Worm (Caenorhabditis elegans) whole organism, L3 larva: ENCODE results near the gene F13A7.7.

Experiments used
- ZK546.5 ChIP-seq: sonication (generic microtip); optimal IDR thresholded peaks from 2 replicates; lab custom pipeline; 2017; ENCODE audit warnings: missing biosample characterization, missing genetic modification characterization
- aly-2 ChIP-seq: fragments of 150-350 bp; optimal IDR thresholded peaks from 2 replicates; lab custom pipeline; 2014; ENCODE audit warnings: missing biosample characterization, missing genetic modification characterization
- ama-1 ChIP-seq: fragments of 150-350 bp; optimal IDR thresholded peaks from 2 replicates; lab custom pipeline; 2018
- ceh-28 ChIP-seq: fragments of 150-350 bp; optimal IDR thresholded peaks from 2 replicates; lab custom pipeline; 2014; ENCODE audit warnings: missing biosample characterization, missing genetic modification reagents, missing genetic modification characterization
- ceh-82 ChIP-seq: fragments of 150-350 bp; optimal IDR thresholded peaks from 2 replicates; lab custom pipeline; 2014; ENCODE audit warnings: missing biosample characterization, missing genetic modification characterization
- ceh-9 ChIP-seq: sonication (generic microtip); optimal IDR thresholded peaks from 2 replicates; lab custom pipeline; 2018; ENCODE audit warnings: missing biosample characterization, missing genetic modification characterization
- egl-27 ChIP-seq: sonication (generic microtip); optimal IDR thresholded peaks from 4 replicates; lab custom pipeline; 2017; ENCODE audit warnings: missing biosample characterization, missing genetic modification reagents, missing genetic modification characterization
- egl-5 ChIP-seq: fragments of 150-350 bp; optimal IDR thresholded peaks from 2 replicates; lab custom pipeline; 2017; ENCODE audit warnings: missing biosample characterization, missing genetic modification reagents, missing genetic modification characterization, inconsistent platforms
- elt-2 ChIP-seq: sonication (generic microtip); optimal IDR thresholded peaks from 2 replicates; lab custom pipeline; 2016; ENCODE audit warnings: missing genetic modification reagents, mild to moderate bottlenecking, missing genetic modification characterization, missing compliant biosample characterization
- eor-1 ChIP-seq, 2 experiments: fragments of 150-350 bp; optimal IDR thresholded peaks; 2 replicates each; lab custom pipeline; 2014 to 2018; ENCODE audit warnings: missing biosample characterization in 2 of 2, missing genetic modification characterization in 2 of 2
- fkh-10 ChIP-seq: sonication (generic microtip); optimal IDR thresholded peaks from 2 replicates; lab custom pipeline; 2017; ENCODE audit warnings: missing biosample characterization, missing genetic modification reagents, missing genetic modification characterization
- fkh-2 ChIP-seq: fragments of 150-350 bp; optimal IDR thresholded peaks from 2 replicates; lab custom pipeline; 2014; ENCODE audit warnings: missing biosample characterization, missing genetic modification reagents, missing genetic modification characterization
- fos-1 ChIP-seq: fragments of 150-350 bp; optimal IDR thresholded peaks from 2 replicates; lab custom pipeline; 2014; ENCODE audit warnings: missing biosample characterization, missing genetic modification characterization
- hmg-11 ChIP-seq: sonication (generic microtip); optimal IDR thresholded peaks from 2 replicates; lab custom pipeline; 2016; ENCODE audit warnings: missing genetic modification characterization, missing compliant biosample characterization
- jun-1 ChIP-seq: fragments of 150-350 bp; optimal IDR thresholded peaks from 2 replicates; lab custom pipeline; 2014; ENCODE audit warnings: missing biosample characterization, missing genetic modification reagents, missing genetic modification characterization
- lin-39 ChIP-seq: fragments of 150-350 bp; optimal IDR thresholded peaks from 2 replicates; lab custom pipeline; 2018; ENCODE audit warnings: missing biosample characterization, missing genetic modification reagents, missing genetic modification characterization
- lsy-12 ChIP-seq: sonication (generic microtip); optimal IDR thresholded peaks from 2 replicates; lab custom pipeline; 2016; ENCODE audit warnings: mild to moderate bottlenecking, missing genetic modification characterization, missing compliant biosample characterization
- mdl-1 ChIP-seq: fragments of 150-350 bp; optimal IDR thresholded peaks from 2 replicates; lab custom pipeline; 2014; ENCODE audit warnings: missing biosample characterization, missing genetic modification characterization
- mml-1 ChIP-seq: fragments of 150-350 bp; sonication (generic microtip); optimal IDR thresholded peaks from 3 replicates; lab custom pipeline; 2014; ENCODE audit warnings: missing biosample characterization, missing genetic modification characterization
- nfya-1 ChIP-seq: sonication (generic microtip); optimal IDR thresholded peaks from 2 replicates; lab custom pipeline; 2017; ENCODE audit warnings: missing genetic modification characterization, mild to moderate bottlenecking, missing compliant biosample characterization, antibody characterized with exemption, moderate library complexity; ENCODE audit not compliant: insufficient read depth
- nhr-12 ChIP-seq: fragments of 150-350 bp; optimal IDR thresholded peaks from 2 replicates; lab custom pipeline; 2014; ENCODE audit warnings: missing biosample characterization, missing genetic modification characterization
- nhr-23 ChIP-seq: fragments of 150-350 bp; optimal IDR thresholded peaks from 2 replicates; lab custom pipeline; 2014; ENCODE audit warnings: missing biosample characterization, missing genetic modification reagents, missing genetic modification characterization
- nhr-25 ChIP-seq: sonication (generic microtip); optimal IDR thresholded peaks from 2 replicates; lab custom pipeline; 2017; ENCODE audit warnings: missing biosample characterization, missing genetic modification characterization
- nhr-28 ChIP-seq: fragments of 150-350 bp; optimal IDR thresholded peaks from 2 replicates; lab custom pipeline; 2014; ENCODE audit warnings: missing biosample characterization, missing genetic modification characterization
- nhr-43 ChIP-seq: sonication (generic microtip); optimal IDR thresholded peaks from 2 replicates; lab custom pipeline; 2016; ENCODE audit warnings: mild to moderate bottlenecking, missing genetic modification characterization, missing compliant biosample characterization; ENCODE audit not compliant: poor library complexity, severe bottlenecking
- nhr-67 ChIP-seq: fragments of 150-350 bp; optimal IDR thresholded peaks from 2 replicates; lab custom pipeline; 2014; ENCODE audit warnings: missing biosample characterization, missing genetic modification characterization
- nhr-76 ChIP-seq: fragments of 150-350 bp; sonication (generic microtip); optimal IDR thresholded peaks from 5 replicates; lab custom pipeline; 2014; ENCODE audit warnings: missing biosample characterization, missing genetic modification characterization
- pha-4 ChIP-seq: fragments of 150-350 bp; optimal IDR thresholded peaks from 2 replicates; lab custom pipeline; 2014; ENCODE audit warnings: missing biosample characterization, missing genetic modification reagents, missing genetic modification characterization
- pqm-1 ChIP-seq: fragments of 150-350 bp; optimal IDR thresholded peaks from 2 replicates; lab custom pipeline; 2017; ENCODE audit warnings: missing biosample characterization, missing genetic modification characterization, inconsistent platforms
- sea-2 ChIP-seq: fragments of 150-350 bp; sonication (generic microtip); optimal IDR thresholded peaks from 4 replicates; lab custom pipeline; 2014; ENCODE audit warnings: missing biosample characterization, missing genetic modification reagents, missing genetic modification characterization
- skn-1 ChIP-seq: fragments of 150-350 bp; optimal IDR thresholded peaks from 2 replicates; lab custom pipeline; 2014; ENCODE audit warnings: missing biosample characterization, missing genetic modification characterization
- snpc-4 ChIP-seq: fragments of 150-350 bp; optimal IDR thresholded peaks from 2 replicates; lab custom pipeline; 2014; ENCODE audit warnings: missing biosample characterization, missing genetic modification characterization
- unc-39 ChIP-seq: sonication (generic microtip); optimal IDR thresholded peaks from 4 replicates; lab custom pipeline; 2017; ENCODE audit warnings: missing biosample characterization, missing genetic modification characterization
- unc-62 ChIP-seq: fragments of 150-350 bp; sonication (generic microtip); optimal IDR thresholded peaks from 4 replicates; lab custom pipeline; 2014; ENCODE audit warnings: missing biosample characterization, missing genetic modification reagents, missing genetic modification characterization
- ztf-11 ChIP-seq: fragments of 150-350 bp; optimal IDR thresholded peaks from 2 replicates; lab custom pipeline; 2014; ENCODE audit warnings: missing biosample characterization, missing genetic modification characterization
- ztf-4 ChIP-seq: fragments of 150-350 bp; optimal IDR thresholded peaks from 2 replicates; lab custom pipeline; 2014; ENCODE audit warnings: missing biosample characterization, missing genetic modification characterization

The F13A7.7 gene

DNA sequence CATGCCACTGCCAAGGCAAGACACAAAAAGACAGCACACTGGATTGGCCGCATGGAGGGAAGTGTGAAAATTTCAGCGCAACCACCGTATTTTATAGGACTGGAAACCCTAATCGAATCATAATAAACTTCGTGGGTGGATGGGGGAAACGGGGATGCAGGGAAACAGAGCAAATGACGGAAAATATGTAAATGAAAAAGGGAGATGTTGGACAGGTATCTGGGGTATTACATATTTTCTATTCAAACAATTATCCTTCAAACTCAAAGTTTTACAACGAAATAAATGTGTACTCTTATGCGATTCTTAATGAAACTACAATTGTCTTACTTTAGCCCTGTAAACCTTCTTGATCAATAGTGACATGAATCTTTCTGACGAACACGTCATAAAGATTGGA lies 36.1 kb upstream of the F13A7.7 start, which contains the start of gene F26D2.16:
Gene F26D2.16, minus strand, starts transcription at position 101 of the 400 bp plus-strand sequence.
- no peak for TF ChIP-seq ceh-28 (tag; lab: Kevin White, UChicago)
- no peak for TF ChIP-seq ceh-9 (tag; lab: Kevin White, UChicago)
- TF ChIP-seq fkh-2 (tag; lab: Kevin White, UChicago): no peak

ce11 chrV:16417014-16417413 lies 33.4 kb upstream of the F13A7.7 start, which contains the start of gene str-55:
TSS of gene str-55 (minus strand) at chrV:16417114.
- TF ChIP-seq hmg-11: no peak
- TF ChIP-seq nhr-12 (tag; lab: Kevin White, UChicago): no peak
- TF ChIP-seq snpc-4 (tag; lab: Kevin White, UChicago): no peak
- TF ChIP-seq skn-1: no peak
- no peak for TF ChIP-seq nhr-76 (tag; lab: Kevin White, UChicago)
- no peak for TF ChIP-seq fkh-2 (tag; lab: Kevin White, UChicago)
- TF ChIP-seq nhr-67 (tag; lab: Kevin White, UChicago): no peak

- TF ChIP-seq nhr-43 (tag; lab: Kevin White, UChicago) (no peak), egl-27 (tag; lab: Kevin White, UChicago) (no peak), elt-2 (tag; lab: Kevin White, UChicago) (no peak), ztf-11 (tag; lab: Kevin White, UChicago) (no peak), egl-5 (tag; lab: Kevin White, UChicago) (no peak), eor-1 (tag; optimal IDR thresholded peaks at IDR 0.05; lab: Kevin White, UChicago) (no peak), nhr-28 (no peak), nhr-67 (tag; lab: Kevin White, UChicago) (no peak), ztf-4 (tag; lab: Kevin White, UChicago) (no peak), mml-1 (tag; lab: Kevin White, UChicago) (no peak), ceh-82 (no peak), nhr-76 (tag; lab: Kevin White, UChicago) (no peak), nhr-25 (no peak), aly-2 (tag; lab: Kevin White, UChicago) (no peak), pqm-1 (tag; lab: Kevin White, UChicago) (no peak), jun-1 (no peak)
Observed at ce11 chrV:16410521-16410920, 26.9 kb upstream of the F13A7.7 start, which contains the start of gene srh-145. TSS of gene srh-145 (plus strand) at chrV:16410713.

DNA sequence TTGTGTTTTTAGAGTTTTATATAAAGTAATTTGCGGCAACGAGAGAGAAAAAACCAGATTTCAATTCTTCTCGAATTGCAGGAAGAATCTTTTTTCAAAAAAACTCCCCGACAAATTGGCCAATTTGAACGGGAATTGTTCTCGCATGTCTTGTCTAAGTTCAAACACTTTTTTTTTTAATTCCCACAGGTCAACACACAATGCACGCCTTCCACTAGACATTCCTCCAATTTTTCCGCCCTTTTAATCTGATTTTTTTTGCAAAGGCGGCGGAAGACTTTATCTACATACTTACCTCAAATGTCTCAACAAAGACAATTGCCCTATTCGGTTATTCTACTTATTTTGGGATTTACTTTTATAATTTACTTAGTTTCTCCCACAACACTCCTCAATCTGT lies 24.0 kb upstream of the F13A7.7 start, which contains the start of gene F26D2.3:
Gene F26D2.3, plus strand, starts transcription at position 301 of the 400 bp plus-strand sequence.
- TF ChIP-seq fkh-10 (GFP tag; lab: Kevin White, UChicago): no peak
- no peak for TF ChIP-seq elt-2 (tag; lab: Kevin White, UChicago)
- TF ChIP-seq nhr-23 (tag; lab: Kevin White, UChicago): no peak
- TF ChIP-seq sea-2 (GFP tag; lab: Kevin White, UChicago): no peak
- TF ChIP-seq aly-2 (tag; lab: Kevin White, UChicago): no peak
- TF ChIP-seq ama-1 (lab: Kevin White, UChicago): no peak
- TF ChIP-seq hmg-11: no peak
- no peak for TF ChIP-seq nhr-12 (tag; lab: Kevin White, UChicago)
- no peak for TF ChIP-seq fos-1 (tag; lab: Kevin White, UChicago)

- TF ChIP-seq nhr-23 (tag; lab: Kevin White, UChicago): no peak
- no peak for TF ChIP-seq mdl-1 (tag; lab: Kevin White, UChicago)
- TF ChIP-seq nhr-67 (tag; lab: Kevin White, UChicago): no peak
- TF ChIP-seq lsy-12: no peak
- no peak for TF ChIP-seq pha-4 (tag; lab: Kevin White, UChicago)
- no peak for TF ChIP-seq nhr-43 (tag; lab: Kevin White, UChicago)
- no peak for TF ChIP-seq egl-27 (tag; lab: Kevin White, UChicago)
Observed at ce11 chrV:16406357-16406756, 22.7 kb upstream of the F13A7.7 start.

- no peak for TF ChIP-seq lin-39 (tag; lab: Kevin White, UChicago)
- no peak for TF ChIP-seq unc-62 (GFP tag; lab: Kevin White, UChicago)
- TF ChIP-seq aly-2 (tag; lab: Kevin White, UChicago): no peak
- TF ChIP-seq fkh-2 (tag; lab: Kevin White, UChicago): no peak
- TF ChIP-seq ama-1 (lab: Kevin White, UChicago): no peak
- no peak for TF ChIP-seq unc-39 (tag; lab: Kevin White, UChicago)
- no peak for TF ChIP-seq ztf-4 (tag; lab: Kevin White, UChicago)
- no peak for TF ChIP-seq nfya-1
- no peak for TF ChIP-seq nhr-23 (tag; lab: Kevin White, UChicago)
- TF ChIP-seq egl-5 (tag; lab: Kevin White, UChicago): no peak
- TF ChIP-seq ZK546.5: no peak
- no peak for TF ChIP-seq ceh-28 (tag; lab: Kevin White, UChicago)
- TF ChIP-seq, all 47 proteins: peak for 0
Observed at ce11 chrV:16405366-16405765, 21.7 kb upstream of the F13A7.7 start.
